Fruit fly (Drosophila melanogaster): Measurements from ENCODE around the gene CG43391.
A peak's percentile ranks its signal among the peaks of the same experiment; 100 is the strongest.

dm6 chr3L:11587720-11588580 lies 7.1 kb upstream of the CG43391 start, which contains the start of gene rt:
- TF ChIP-seq CG14655 (GFP tag; optimal IDR thresholded peaks at IDR 0.05): peak; percentile 91
- peak; percentile 93 for TF ChIP-seq CG15710 (tag; optimal IDR thresholded peaks at IDR 0.05)
- peak; percentile 66 for TF ChIP-seq CG32121 (GFP tag; IDR thresholded peaks at IDR 0.05)
- peak; percentile 83 for TF ChIP-seq CG13204 (GFP tag; optimal IDR thresholded peaks at IDR 0.05)
- TF ChIP-seq D1 (tag; optimal IDR thresholded peaks at IDR 0.05): peak; percentile 28
- peak; percentile 52 for TF ChIP-seq EcR (GFP tag; optimal IDR thresholded peaks at IDR 0.05)

Measured in whole organism, pupa.